Fruit fly (Drosophila melanogaster) whole organism, embryonic: Measurements from ENCODE around the gene CG15011.
A peak's percentile ranks its signal among the peaks of the same experiment; 100 is the strongest.

ENCODE experiments used
- BEAF-32 ChIP-seq: fragments of 200-800 bp; sonication (Bioruptor generic); optimal IDR thresholded peaks from 3 replicates; lab custom pipeline; 2017; ENCODE audit warnings: missing biosample characterization, missing genetic modification characterization, mild to moderate bottlenecking, moderate library complexity, missing genetic modification reagents
- Blimp-1 ChIP-seq: fragments of 200-800 bp; sonication (Bioruptor generic); optimal IDR thresholded peaks from 3 replicates; lab custom pipeline; 2018; ENCODE audit warnings: missing biosample characterization, missing genetic modification characterization, mild to moderate bottlenecking, moderate library complexity, missing genetic modification reagents
- CG10274 ChIP-seq: fragments of 200-800 bp; sonication (Bioruptor generic); optimal IDR thresholded peaks from 3 replicates; lab custom pipeline; 2017; ENCODE audit warnings: missing biosample characterization, mild to moderate bottlenecking, missing genetic modification characterization
- CG1233 ChIP-seq: fragments of 200-800 bp; sonication (Bioruptor generic); optimal IDR thresholded peaks from 4 replicates; lab custom pipeline; 2018; ENCODE audit warnings: missing biosample characterization, mild to moderate bottlenecking, missing genetic modification characterization
- CG13894 ChIP-seq: fragments of 200-800 bp; sonication (Bioruptor generic); optimal IDR thresholded peaks from 3 replicates; lab custom pipeline; 2018; ENCODE audit warnings: missing biosample characterization, mild to moderate bottlenecking, missing genetic modification characterization, moderate library complexity
- CG1602 ChIP-seq: fragments of 200-800 bp; sonication (Bioruptor generic); optimal IDR thresholded peaks from 3 replicates; lab custom pipeline; 2016; ENCODE audit warnings: missing biosample characterization, missing genetic modification characterization
- CG18476 ChIP-seq: fragments of 200-800 bp; sonication (Bioruptor generic); optimal IDR thresholded peaks from 2 replicates; lab custom pipeline; 2016; ENCODE audit warnings: missing biosample characterization, mild to moderate bottlenecking, missing genetic modification characterization
- CG2120 ChIP-seq: fragments of 200-800 bp; sonication (Bioruptor generic); optimal IDR thresholded peaks from 3 replicates; lab custom pipeline; 2016; ENCODE audit warnings: missing biosample characterization, missing genetic modification characterization
- CG31388 ChIP-seq: fragments of 200-800 bp; sonication (Bioruptor generic); optimal IDR thresholded peaks from 2 replicates; lab custom pipeline; 2016; ENCODE audit warnings: missing biosample characterization, missing genetic modification characterization
- CG4404 ChIP-seq: fragments of 200-800 bp; sonication (Bioruptor generic); IDR thresholded peaks from 2 replicates; pipeline ENCODE4 v1.3.6; 2022; ENCODE audit warnings: missing biosample characterization, missing genetic modification characterization
- CG4820 ChIP-seq: fragments of 200-800 bp; sonication (Bioruptor generic); optimal IDR thresholded peaks from 3 replicates; lab custom pipeline; 2016; ENCODE audit warnings: missing biosample characterization, missing genetic modification characterization
- CG6654 ChIP-seq: fragments of 200-800 bp; sonication (Bioruptor generic); optimal IDR thresholded peaks from 2 replicates; lab custom pipeline; 2017; ENCODE audit warnings: missing biosample characterization, mild to moderate bottlenecking, missing genetic modification characterization
- CG8281 ChIP-seq: fragments of 200-800 bp; sonication (Bioruptor generic); optimal IDR thresholded peaks from 2 replicates; lab custom pipeline; 2018; ENCODE audit warnings: missing biosample characterization, mild to moderate bottlenecking, missing genetic modification characterization, moderate library complexity
- CG8388 ChIP-seq: fragments of 200-800 bp; sonication (Bioruptor generic); optimal IDR thresholded peaks from 2 replicates; lab custom pipeline; 2019; ENCODE audit warnings: missing biosample characterization, mild to moderate bottlenecking, missing genetic modification characterization, moderate library complexity
- CG8478 ChIP-seq: fragments of >200 bp; optimal IDR thresholded peaks from 2 replicates; lab custom pipeline; 2018
- CG9932 ChIP-seq: fragments of 200-800 bp; sonication (Bioruptor generic); IDR thresholded peaks from 2 replicates; pipeline ENCODE4 v1.3.6; 2022; ENCODE audit warnings: missing biosample characterization, missing genetic modification characterization
- D19B ChIP-seq: fragments of 200-800 bp; sonication (Bioruptor generic); optimal IDR thresholded peaks from 2 replicates; lab custom pipeline; 2017; ENCODE audit warnings: missing biosample characterization, mild to moderate bottlenecking, missing genetic modification characterization
- Doc2 ChIP-seq: fragments of 200-800 bp; sonication (Bioruptor generic); IDR thresholded peaks from 2 replicates; pipeline ENCODE4 v1.3.6; 2022; ENCODE audit warnings: missing biosample characterization, missing genetic modification characterization
- Ets65A ChIP-seq: fragments of 200-800 bp; sonication (Bioruptor generic); peaks from one replicate; lab custom pipeline; 2016; ENCODE audit warnings: missing biosample characterization, missing genetic modification characterization
- Hr51 ChIP-seq, 2 experiments: fragments of 200-800 bp; sonication (Bioruptor generic); optimal IDR thresholded peaks; 2 replicates in 1 of 2; 3 replicates in 1 of 2; lab custom pipeline; 2016 to 2018; ENCODE audit warnings: missing biosample characterization in 2 of 2, missing genetic modification characterization in 2 of 2, mild to moderate bottlenecking in 1 of 2, moderate library complexity in 1 of 2
- MESR4 ChIP-seq: fragments of 200-800 bp; sonication (Bioruptor generic); optimal IDR thresholded peaks from 2 replicates; lab custom pipeline; 2018; ENCODE audit warnings: missing biosample characterization, mild to moderate bottlenecking, missing genetic modification characterization, moderate library complexity
- Max ChIP-seq: fragments of 200-800 bp; sonication (Bioruptor generic); optimal IDR thresholded peaks from 2 replicates; lab custom pipeline; 2016; ENCODE audit warnings: missing biosample characterization, mild to moderate bottlenecking, missing genetic modification characterization
- Med ChIP-seq: fragments of 200-800 bp; sonication (Bioruptor generic); peaks from one replicate; lab custom pipeline; 2016; ENCODE audit warnings: missing biosample characterization, missing genetic modification characterization, mild to moderate bottlenecking, inconsistent platforms, moderate library complexity
- Mrtf ChIP-seq: fragments of 200-800 bp; sonication (Bioruptor generic); IDR thresholded peaks from 3 replicates; pipeline ENCODE4 v1.3.6; 2022; ENCODE audit warnings: missing biosample characterization, missing genetic modification characterization
- NFAT ChIP-seq: fragments of 200-800 bp; sonication (Bioruptor generic); IDR thresholded peaks from 2 replicates; pipeline ENCODE4 v1.3.6; 2022; ENCODE audit warnings: missing biosample characterization, missing genetic modification characterization
- Ptx1 ChIP-seq: fragments of 200-800 bp; sonication (Bioruptor generic); IDR thresholded peaks from 2 replicates; pipeline ENCODE4 v1.3.6; 2022; ENCODE audit warnings: missing biosample characterization, missing genetic modification characterization
- Spps ChIP-seq: fragments of 200-800 bp; sonication (Bioruptor generic); optimal IDR thresholded peaks from 2 replicates; lab custom pipeline; 2018; ENCODE audit warnings: missing biosample characterization, mild to moderate bottlenecking, missing genetic modification characterization
- aop ChIP-seq: fragments of 200-800 bp; sonication (Bioruptor generic); IDR thresholded peaks from 2 replicates; pipeline ENCODE4 v1.3.6; 2022; ENCODE audit warnings: missing biosample characterization, missing genetic modification characterization
- ash1 ChIP-seq: fragments of 200-800 bp; sonication (Bioruptor generic); optimal IDR thresholded peaks from 2 replicates; lab custom pipeline; 2018; ENCODE audit warnings: missing biosample characterization, mild to moderate bottlenecking, missing genetic modification characterization
- ci ChIP-seq: fragments of 200-800 bp; sonication (Bioruptor generic); IDR thresholded peaks from 3 replicates; pipeline ENCODE4 v1.3.6; 2022; ENCODE audit warnings: missing biosample characterization, missing genetic modification characterization
- dati ChIP-seq: fragments of 200-800 bp; sonication (Bioruptor generic); IDR thresholded peaks from 2 replicates; pipeline ENCODE4 v1.3.6; 2022; ENCODE audit warnings: missing biosample characterization, missing genetic modification characterization
- fd64A ChIP-seq: fragments of 200-800 bp; sonication (Bioruptor generic); optimal IDR thresholded peaks from 3 replicates; lab custom pipeline; 2018; ENCODE audit warnings: missing biosample characterization, mild to moderate bottlenecking, missing genetic modification characterization
- ftz-f1 ChIP-seq: fragments of 200-800 bp; sonication (Bioruptor generic); optimal IDR thresholded peaks from 2 replicates; lab custom pipeline; 2016; ENCODE audit warnings: missing biosample characterization, missing genetic modification characterization
- gce ChIP-seq: fragments of 200-800 bp; sonication (Bioruptor generic); IDR thresholded peaks from 3 replicates; pipeline ENCODE4 v1.3.6; 2022; ENCODE audit warnings: missing biosample characterization, missing genetic modification characterization
- gt ChIP-seq: fragments of 200-800 bp; sonication (Bioruptor generic); IDR thresholded peaks from 2 replicates; pipeline ENCODE4 v1.3.6; 2022; ENCODE audit warnings: missing biosample characterization, missing genetic modification characterization
- h ChIP-seq: fragments of >200 bp; optimal IDR thresholded peaks from 2 replicates; lab custom pipeline; 2017
- oc ChIP-seq: fragments of 200-800 bp; sonication (Bioruptor generic); optimal IDR thresholded peaks from 2 replicates; lab custom pipeline; 2018; ENCODE audit warnings: missing biosample characterization, mild to moderate bottlenecking, missing genetic modification characterization, moderate library complexity
- pita ChIP-seq: fragments of 200-800 bp; sonication (Bioruptor generic); optimal IDR thresholded peaks from 2 replicates; lab custom pipeline; 2017; ENCODE audit warnings: missing biosample characterization, mild to moderate bottlenecking, missing genetic modification characterization
- pros ChIP-seq: fragments of 200-800 bp; sonication (Bioruptor generic); optimal IDR thresholded peaks from 3 replicates; lab custom pipeline; 2019; ENCODE audit warnings: missing biosample characterization, mild to moderate bottlenecking, missing genetic modification characterization, moderate library complexity
- schlank ChIP-seq: fragments of 200-800 bp; sonication (Bioruptor generic); optimal IDR thresholded peaks from 2 replicates; lab custom pipeline; 2018; ENCODE audit warnings: missing biosample characterization, mild to moderate bottlenecking, missing genetic modification characterization
- sens ChIP-seq: fragments of 200-800 bp; sonication (Bioruptor generic); peaks from one replicate; lab custom pipeline; 2016; ENCODE audit warnings: missing biosample characterization, missing genetic modification characterization
- sr ChIP-seq: fragments of 200-800 bp; sonication (Bioruptor generic); IDR thresholded peaks from 3 replicates; pipeline ENCODE4 v1.3.6; 2022; ENCODE audit warnings: missing biosample characterization, missing genetic modification characterization
- tap ChIP-seq: fragments of 200-800 bp; optimal IDR thresholded peaks from 3 replicates; lab custom pipeline; 2019; ENCODE audit warnings: missing biosample characterization, mild to moderate bottlenecking, missing genetic modification characterization, moderate library complexity
- tio ChIP-seq: fragments of 200-800 bp; sonication (Bioruptor generic); optimal IDR thresholded peaks from 2 replicates; lab custom pipeline; 2017; ENCODE audit warnings: missing biosample characterization, missing genetic modification characterization, inconsistent platforms
- vnd ChIP-seq: fragments of 200-800 bp; sonication (Bioruptor generic); IDR thresholded peaks from 3 replicates; pipeline ENCODE4 v1.3.6; 2022; ENCODE audit warnings: missing biosample characterization, missing genetic modification characterization; ENCODE audit not compliant: partially characterized antibody
- wek ChIP-seq: fragments of 200-800 bp; sonication (Bioruptor generic); optimal IDR thresholded peaks from 3 replicates; lab custom pipeline; 2018; ENCODE audit warnings: missing biosample characterization, mild to moderate bottlenecking, missing genetic modification characterization, moderate library complexity
- zf30C ChIP-seq: fragments of 200-800 bp; sonication (Bioruptor generic); optimal IDR thresholded peaks from 3 replicates; lab custom pipeline; 2018; ENCODE audit warnings: missing biosample characterization, mild to moderate bottlenecking, missing genetic modification characterization
- zfh1 ChIP-seq: fragments of 200-800 bp; sonication (Bioruptor generic); IDR thresholded peaks from 3 replicates; pipeline ENCODE4 v1.3.6; 2022; ENCODE audit warnings: missing biosample characterization, missing genetic modification characterization

The CG15011 gene

dm6 chr3L:4239442-4240322, 19.3 kb downstream of the CG15011 start, which contains the start of gene Sqor (continued):
- TF ChIP-seq Mrtf (GFP tag; lab: Robert Waterston, UW) = peak; percentile 74
- peak; percentile 58 for TF ChIP-seq wek (GFP tag; lab: Kevin White, UChicago)
- TF ChIP-seq Hr51 (GFP tag; optimal IDR thresholded peaks at IDR 0.05; lab: Kevin White, UChicago) = peak; percentile 89 to 95
- TF ChIP-seq ftz-f1 = peak; percentile 98
- peak; percentile 62 for TF ChIP-seq Blimp-1 (GFP tag; lab: Kevin White, UChicago)
- TF ChIP-seq gce (GFP tag; lab: Robert Waterston, UW) = peak; percentile 55; the same call in 1 of the 3 replicates
- TF ChIP-seq CG31388 (GFP tag; lab: Kevin White, UChicago) = peak; percentile 10
- TF ChIP-seq pros (GFP tag; lab: Kevin White, UChicago) = peak; percentile 27
- no peak for TF ChIP-seq tio
- TF ChIP-seq CG4820 = peak; percentile 48
- no peak for TF ChIP-seq vnd (GFP tag; lab: Robert Waterston, UW)
- TF ChIP-seq pita (GFP tag; lab: Kevin White, UChicago) = no peak
- peak; percentile 82 for TF ChIP-seq tap (tag; lab: Kevin White, UChicago)
- TF ChIP-seq schlank (tag; lab: Kevin White, UChicago) = peak; percentile 76
- peak; percentile 82 for TF ChIP-seq D19B (GFP tag; lab: Kevin White, UChicago)

- peak; percentile 3; the same call in 1 of the 3 replicates for TF ChIP-seq ci (GFP tag; lab: Robert Waterston, UW)
- 0 out of 3 replicates have a peak, but pooled peaks have one; percentile 4 for TF ChIP-seq sr
- no peak for TF ChIP-seq Spps (tag; lab: Kevin White, UChicago)
- 0 out of 2 replicates have a peak, but pooled peaks have one; percentile 3 for TF ChIP-seq aop (GFP tag; lab: Robert Waterston, UW)
- TF ChIP-seq CG9932 (GFP tag; lab: Robert Waterston, UW) = no peak
- TF ChIP-seq Max (GFP tag; lab: Kevin White, UChicago) = no peak
- no peak for TF ChIP-seq CG2120 (GFP tag; lab: Kevin White, UChicago)
- TF ChIP-seq NFAT (GFP tag; lab: Robert Waterston, UW) = no peak
- TF ChIP-seq CG4404 = peak; percentile 12; the same call in 1 of the 2 replicates
- peak; percentile 59 for TF ChIP-seq sens
- peak; percentile 58 for TF ChIP-seq Ets65A (GFP tag; lab: Kevin White, UChicago)
Observed at dm6 chr3L:4238195-4238594, 20.8 kb downstream of the CG15011 start.

- TF ChIP-seq zfh1 (GFP tag; lab: Robert Waterston, UW) (no peak), ash1 (GFP tag; lab: Kevin White, UChicago) (no peak), CG1602 (no peak), Doc2 (no peak), gt (GFP tag; lab: Robert Waterston, UW) (no peak), CG8478 (no peak), CG1233 (GFP tag; lab: Kevin White, UChicago) (no peak), CG6654 (no peak), Ptx1 (no peak), CG8281 (peak; percentile 79), dati (no peak), CG8388 (GFP tag; lab: Kevin White, UChicago) (no peak), zf30C (no peak), MESR4 (GFP tag; lab: Kevin White, UChicago) (no peak), CG10274 (GFP tag; lab: Kevin White, UChicago) (no peak), h (lab: Kevin White, UChicago) (no peak), CG13894 (tag; lab: Kevin White, UChicago) (peak; percentile 91), fd64A (GFP tag; lab: Kevin White, UChicago) (no peak), CG18476 (GFP tag; lab: Kevin White, UChicago) (no peak), oc (no peak), Max (GFP tag; lab: Kevin White, UChicago) (no peak), BEAF-32 (GFP tag; lab: Kevin White, UChicago) (no peak), Med (GFP tag; lab: Kevin White, UChicago) (peak; percentile 36)
Observed at dm6 chr3L:4236097-4236572, 22.8 kb downstream of the CG15011 start, which contains the start of gene ImpL2. ImpL2 (minus strand) TSS chr3L:4236147.
